Fruit fly (Drosophila melanogaster): Measurements from ENCODE around the gene CG15529.

The CG15529 gene

DNA sequence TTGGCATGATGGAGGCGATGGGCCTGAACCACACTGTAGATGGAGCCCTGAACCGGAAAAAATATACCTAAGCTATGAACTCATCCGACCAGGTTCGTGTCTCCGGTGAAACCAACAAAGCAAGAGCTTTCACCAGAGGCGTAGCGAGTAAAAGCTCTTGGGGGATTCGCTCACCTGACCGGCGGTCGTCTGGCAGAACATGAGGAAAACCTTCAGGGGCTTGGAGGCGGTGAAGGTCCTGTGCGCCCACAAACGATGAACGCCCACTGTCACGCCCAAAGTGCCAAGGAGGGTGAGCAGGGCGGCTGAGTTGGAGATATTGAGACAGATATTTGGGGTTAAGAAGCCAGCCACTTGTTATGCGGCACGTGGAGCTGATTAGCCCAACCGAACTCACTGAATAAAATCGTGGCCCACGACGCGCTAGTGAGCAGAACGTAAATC is 43.8 kb downstream of the CG15529 start:
- TF ChIP-seq CG8478 (optimal IDR thresholded peaks at IDR 0.05) (no peak), psq (optimal IDR thresholded peaks at IDR 0.05) (no peak), EcR (GFP tag; optimal IDR thresholded peaks at IDR 0.05) (no peak), usp (GFP tag; optimal IDR thresholded peaks at IDR 0.05) (no peak), pan (optimal IDR thresholded peaks at IDR 0.05) (no peak), Dll (optimal IDR thresholded peaks at IDR 0.05) (no peak)

dm6 chr3R:30196128-30196527 is 44.3 kb downstream of the CG15529 start, which contains the start of gene CG15531:
CG15531 (minus strand) TSS chr3R:30196228.
- no peak for TF ChIP-seq CG8478 (optimal IDR thresholded peaks at IDR 0.05)
- no peak for TF ChIP-seq usp (GFP tag; optimal IDR thresholded peaks at IDR 0.05)
- no peak for TF ChIP-seq psq (optimal IDR thresholded peaks at IDR 0.05)

- TF ChIP-seq EcR (GFP tag; optimal IDR thresholded peaks at IDR 0.05) (no peak), psq (optimal IDR thresholded peaks at IDR 0.05) (no peak), pan (optimal IDR thresholded peaks at IDR 0.05) (no peak), Dll (optimal IDR thresholded peaks at IDR 0.05) (no peak), CG8478 (optimal IDR thresholded peaks at IDR 0.05) (no peak), usp (GFP tag; optimal IDR thresholded peaks at IDR 0.05) (no peak)
Measured at dm6 chr3R:30197796-30198195, 45.9 kb downstream of the CG15529 start.

dm6 chr3R:30198793-30199192 is 46.9 kb downstream of the CG15529 start:
- TF ChIP-seq CG8478 (optimal IDR thresholded peaks at IDR 0.05): no peak
- no peak for TF ChIP-seq Dll (optimal IDR thresholded peaks at IDR 0.05)
- no peak for TF ChIP-seq EcR (GFP tag; optimal IDR thresholded peaks at IDR 0.05)
- no peak for TF ChIP-seq pan (optimal IDR thresholded peaks at IDR 0.05)
- TF ChIP-seq psq (optimal IDR thresholded peaks at IDR 0.05): no peak
- TF ChIP-seq usp (GFP tag; optimal IDR thresholded peaks at IDR 0.05): no peak

DNA sequence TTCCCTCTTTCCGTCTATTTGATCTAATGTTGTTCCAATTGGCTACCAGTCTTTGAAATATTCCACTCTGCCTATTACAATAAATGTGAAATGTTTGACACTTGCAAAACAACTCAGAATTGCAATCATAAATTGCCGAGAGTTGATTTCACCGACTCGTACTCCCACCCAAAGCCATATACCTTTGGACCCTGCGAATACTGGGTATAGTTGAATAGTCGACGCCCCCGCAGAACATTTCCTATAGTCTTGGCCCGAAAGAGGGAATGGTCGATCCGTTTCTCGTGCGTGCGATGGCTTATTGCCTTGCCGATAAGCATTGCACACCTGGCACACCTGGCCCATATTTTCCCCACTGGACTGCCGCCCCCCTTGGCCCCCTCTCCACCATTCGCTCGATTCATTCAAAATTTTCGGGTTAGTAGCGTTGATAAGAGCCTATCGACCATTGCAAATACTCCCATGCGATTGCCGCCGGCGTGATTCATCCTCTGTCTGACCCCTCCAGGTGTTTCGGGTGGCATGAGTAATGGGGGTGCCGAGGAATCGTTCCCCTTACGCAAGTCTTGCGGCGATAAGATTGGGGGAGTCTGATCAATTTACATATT is 48.3 kb downstream of the CG15529 start:
- no peak for TF ChIP-seq EcR (GFP tag; optimal IDR thresholded peaks at IDR 0.05)
- no peak for TF ChIP-seq CG8478 (optimal IDR thresholded peaks at IDR 0.05)
- TF ChIP-seq psq (optimal IDR thresholded peaks at IDR 0.05): no peak
- no peak for TF ChIP-seq pan (optimal IDR thresholded peaks at IDR 0.05)
- no peak for TF ChIP-seq Dll (optimal IDR thresholded peaks at IDR 0.05)
- no peak for TF ChIP-seq usp (GFP tag; optimal IDR thresholded peaks at IDR 0.05)

DNA sequence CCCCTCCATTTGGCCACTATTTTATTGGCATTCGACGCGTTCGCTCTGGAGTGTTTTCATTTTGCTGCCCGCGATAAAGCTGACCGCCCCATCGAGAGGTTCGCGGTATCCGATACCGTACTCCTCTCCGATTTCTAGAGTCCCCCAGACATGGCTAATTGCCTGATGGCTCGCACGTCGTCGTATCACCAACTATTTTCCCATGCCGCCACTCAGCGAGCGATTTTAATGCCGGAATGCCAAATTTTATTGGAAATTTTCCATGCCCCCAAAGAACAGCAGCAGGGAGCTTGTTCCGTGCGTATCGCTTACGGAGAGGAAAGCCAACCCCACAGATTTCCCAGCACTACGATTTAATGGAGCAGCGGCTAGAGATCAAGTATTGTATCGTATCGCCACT is 49.2 kb downstream of the CG15529 start:
- TF ChIP-seq usp (GFP tag; optimal IDR thresholded peaks at IDR 0.05): no peak
- no peak for TF ChIP-seq EcR (GFP tag; optimal IDR thresholded peaks at IDR 0.05)
- no peak for TF ChIP-seq psq (optimal IDR thresholded peaks at IDR 0.05)
- TF ChIP-seq CG8478 (optimal IDR thresholded peaks at IDR 0.05): no peak
- TF ChIP-seq Dll (optimal IDR thresholded peaks at IDR 0.05): no peak
- no peak for TF ChIP-seq pan (optimal IDR thresholded peaks at IDR 0.05)

- no peak for TF ChIP-seq psq (optimal IDR thresholded peaks at IDR 0.05)
- no peak for TF ChIP-seq EcR (GFP tag; optimal IDR thresholded peaks at IDR 0.05)
- TF ChIP-seq Dll (optimal IDR thresholded peaks at IDR 0.05): no peak
- TF ChIP-seq pan (optimal IDR thresholded peaks at IDR 0.05): no peak
- TF ChIP-seq usp (GFP tag; optimal IDR thresholded peaks at IDR 0.05): no peak
- no peak for TF ChIP-seq CG8478 (optimal IDR thresholded peaks at IDR 0.05)
Measured at dm6 chr3R:30202898-30203103, 50.9 kb downstream of the CG15529 start, which contains the start of gene CG9743. CG9743 (minus strand) TSS chr3R:30202998.
